Fruit fly (Drosophila melanogaster) whole organism, prepupa: ENCODE data around the gene Tektin-C.
A peak's percentile ranks its signal among the peaks of the same experiment; 100 is the strongest.

ENCODE experiments used
- Blimp-1 ChIP-seq: fragments of 200-800 bp; sonication (Bioruptor generic); optimal IDR thresholded peaks from 3 replicates; lab custom pipeline; 2017; ENCODE audit warnings: missing biosample characterization, missing genetic modification characterization, mild to moderate bottlenecking, moderate library complexity, missing genetic modification reagents
- CG10631 ChIP-seq: fragments of 200-800 bp; sonication (Bioruptor generic); optimal IDR thresholded peaks from 2 replicates; lab custom pipeline; 2016; ENCODE audit warnings: missing biosample characterization, missing genetic modification characterization
- CG10669 ChIP-seq: fragments of 200-800 bp; sonication (Bioruptor generic); optimal IDR thresholded peaks from 3 replicates; lab custom pipeline; 2018; ENCODE audit warnings: missing biosample characterization, mild to moderate bottlenecking, missing genetic modification characterization, moderate library complexity
- CG11294 ChIP-seq: fragments of 200-800 bp; sonication (Bioruptor generic); IDR thresholded peaks from 2 replicates; pipeline ENCODE4 v1.3.6; 2022; ENCODE audit warnings: missing biosample characterization, missing genetic modification characterization
- CG11762 ChIP-seq: fragments of 200-800 bp; sonication (Bioruptor generic); optimal IDR thresholded peaks from 3 replicates; lab custom pipeline; 2016; ENCODE audit warnings: missing biosample characterization, missing genetic modification characterization; ENCODE audit not compliant: insufficient read depth
- CG11902 ChIP-seq: fragments of 200-800 bp; sonication (Bioruptor generic); optimal IDR thresholded peaks from 3 replicates; lab custom pipeline; 2016; ENCODE audit warnings: missing biosample characterization, missing genetic modification characterization
- CG15336 ChIP-seq: fragments of 200-800 bp; sonication (Bioruptor generic); IDR thresholded peaks from 2 replicates; pipeline ENCODE4 v1.3.6; 2022; ENCODE audit warnings: missing biosample characterization, missing genetic modification characterization
- CG1621 ChIP-seq: fragments of 200-800 bp; sonication (Bioruptor generic); optimal IDR thresholded peaks from 3 replicates; lab custom pipeline; 2018; ENCODE audit warnings: missing biosample characterization, mild to moderate bottlenecking, missing genetic modification characterization
- CG16779 ChIP-seq: fragments of 200-800 bp; sonication (Bioruptor generic); optimal IDR thresholded peaks from 3 replicates; lab custom pipeline; 2017; ENCODE audit warnings: missing biosample characterization, mild to moderate bottlenecking, missing genetic modification characterization
- CG3032 ChIP-seq: fragments of 200-800 bp; optimal IDR thresholded peaks from 2 replicates; lab custom pipeline; 2019; ENCODE audit warnings: missing biosample characterization, mild to moderate bottlenecking, missing genetic modification characterization, moderate library complexity
- CG31627 ChIP-seq: fragments of 200-800 bp; sonication (Bioruptor generic); optimal IDR thresholded peaks from 3 replicates; lab custom pipeline; 2016; ENCODE audit warnings: missing biosample characterization, missing genetic modification characterization
- CG32006 ChIP-seq: fragments of 200-800 bp; sonication (Bioruptor generic); optimal IDR thresholded peaks from 3 replicates; lab custom pipeline; 2017; ENCODE audit warnings: missing biosample characterization, mild to moderate bottlenecking, missing genetic modification characterization
- CG34406 ChIP-seq: fragments of 200-800 bp; sonication (Bioruptor generic); optimal IDR thresholded peaks from 3 replicates; lab custom pipeline; 2016; ENCODE audit warnings: missing biosample characterization, missing genetic modification characterization
- CG3919 ChIP-seq: fragments of 200-800 bp; sonication (Bioruptor generic); optimal IDR thresholded peaks from 3 replicates; lab custom pipeline; 2016; ENCODE audit warnings: missing biosample characterization, missing genetic modification characterization
- CG4318 ChIP-seq: fragments of 200-800 bp; sonication (Bioruptor generic); optimal IDR thresholded peaks from 3 replicates; lab custom pipeline; 2017; ENCODE audit warnings: missing biosample characterization, mild to moderate bottlenecking, missing genetic modification characterization
- CG6163 ChIP-seq: fragments of 200-800 bp; sonication (Bioruptor generic); IDR thresholded peaks from 3 replicates; pipeline ENCODE4 v1.3.6; 2022; ENCODE audit warnings: missing biosample characterization, missing genetic modification characterization
- CG6276 ChIP-seq: fragments of 200-800 bp; sonication (Bioruptor generic); optimal IDR thresholded peaks from 2 replicates; lab custom pipeline; 2017; ENCODE audit warnings: missing biosample characterization, mild to moderate bottlenecking, missing genetic modification characterization
- CG6808 ChIP-seq: fragments of 200-800 bp; sonication (Bioruptor generic); optimal IDR thresholded peaks from 3 replicates; lab custom pipeline; 2017; ENCODE audit warnings: missing biosample characterization, missing genetic modification characterization, mild to moderate bottlenecking, moderate library complexity, missing genetic modification reagents
- CG6854 ChIP-seq: fragments of 200-800 bp; sonication (Bioruptor generic); optimal IDR thresholded peaks from 2 replicates; lab custom pipeline; 2017; ENCODE audit warnings: missing biosample characterization, mild to moderate bottlenecking, missing genetic modification characterization
- CG7368 ChIP-seq: fragments of 200-800 bp; sonication (Bioruptor generic); optimal IDR thresholded peaks from 3 replicates; lab custom pipeline; 2016; ENCODE audit warnings: missing biosample characterization, missing genetic modification characterization
- CG8119 ChIP-seq: fragments of 200-800 bp; sonication (Bioruptor generic); IDR thresholded peaks from 3 replicates; pipeline ENCODE4 v1.3.6; 2022; ENCODE audit warnings: missing biosample characterization, missing genetic modification characterization
- CG8319 ChIP-seq: fragments of 200-800 bp; sonication (Bioruptor generic); optimal IDR thresholded peaks from 3 replicates; lab custom pipeline; 2016; ENCODE audit warnings: missing biosample characterization, missing genetic modification characterization
- CG8632 ChIP-seq: fragments of 200-800 bp; sonication (Bioruptor generic); optimal IDR thresholded peaks from 3 replicates; lab custom pipeline; 2016; ENCODE audit warnings: missing biosample characterization, missing genetic modification characterization
- Eip75B ChIP-seq: fragments of 200-800 bp; sonication (Bioruptor generic); optimal IDR thresholded peaks from 3 replicates; lab custom pipeline; 2016; ENCODE audit warnings: missing biosample characterization, missing genetic modification characterization
- Eip93F ChIP-seq: fragments of 200-800 bp; sonication (Bioruptor generic); optimal IDR thresholded peaks from 2 replicates; lab custom pipeline; 2016; ENCODE audit warnings: missing biosample characterization, mild to moderate bottlenecking, missing genetic modification characterization
- Ets96B ChIP-seq: fragments of 200-800 bp; optimal IDR thresholded peaks from 2 replicates; lab custom pipeline; 2019; ENCODE audit warnings: missing biosample characterization, mild to moderate bottlenecking, missing genetic modification characterization, moderate library complexity
- Gug ChIP-seq: fragments of 200-800 bp; sonication (Bioruptor generic); IDR thresholded peaks from 2 replicates; pipeline ENCODE4 v1.3.6; 2022; ENCODE audit warnings: missing biosample characterization, missing genetic modification characterization
- Hr38 ChIP-seq: sonication (Bioruptor generic); optimal IDR thresholded peaks from 2 replicates; lab custom pipeline; 2016; ENCODE audit warnings: missing biosample characterization, missing genetic modification characterization
- Hr39 ChIP-seq: fragments of 200-800 bp; sonication (Bioruptor generic); optimal IDR thresholded peaks from 2 replicates; lab custom pipeline; 2016; ENCODE audit warnings: missing biosample characterization, missing genetic modification characterization
- Hr4 ChIP-seq: fragments of 200-800 bp; sonication (Bioruptor generic); optimal IDR thresholded peaks from 3 replicates; lab custom pipeline; 2016; ENCODE audit warnings: missing biosample characterization, missing genetic modification characterization
- Lpt ChIP-seq: fragments of 200-800 bp; sonication (Bioruptor generic); optimal IDR thresholded peaks from 3 replicates; lab custom pipeline; 2016; ENCODE audit warnings: missing biosample characterization, missing genetic modification characterization
- Met ChIP-seq: fragments of 200-800 bp; sonication (Bioruptor generic); optimal IDR thresholded peaks from 3 replicates; lab custom pipeline; 2016; ENCODE audit warnings: missing biosample characterization, missing genetic modification characterization
- OdsH ChIP-seq: fragments of 200-800 bp; sonication (Bioruptor generic); optimal IDR thresholded peaks from 3 replicates; lab custom pipeline; 2016; ENCODE audit warnings: missing biosample characterization, missing genetic modification characterization
- Smox ChIP-seq: fragments of 200-800 bp; sonication (Bioruptor generic); optimal IDR thresholded peaks from 3 replicates; lab custom pipeline; 2016; ENCODE audit warnings: missing biosample characterization, missing genetic modification characterization
- Sox102F ChIP-seq: fragments of 200-800 bp; sonication (Bioruptor generic); optimal IDR thresholded peaks from 2 replicates; lab custom pipeline; 2016; ENCODE audit warnings: missing biosample characterization, mild to moderate bottlenecking, missing genetic modification characterization
- Sox14 ChIP-seq: fragments of 200-800 bp; sonication (Bioruptor generic); optimal IDR thresholded peaks from 3 replicates; lab custom pipeline; 2016; ENCODE audit warnings: missing biosample characterization, missing genetic modification characterization
- achi ChIP-seq: fragments of 200-800 bp; sonication (Bioruptor generic); optimal IDR thresholded peaks from 3 replicates; lab custom pipeline; 2016; ENCODE audit warnings: missing biosample characterization, missing genetic modification characterization
- acj6 ChIP-seq: fragments of 200-800 bp; sonication (Bioruptor generic); optimal IDR thresholded peaks from 3 replicates; lab custom pipeline; 2016; ENCODE audit warnings: missing biosample characterization, missing genetic modification characterization
- cyc ChIP-seq: fragments of 200-800 bp; sonication (Bioruptor generic); optimal IDR thresholded peaks from 3 replicates; lab custom pipeline; 2016; ENCODE audit warnings: missing biosample characterization, missing genetic modification characterization
- dac ChIP-seq: fragments of 200-800 bp; sonication (Bioruptor generic); optimal IDR thresholded peaks from 2 replicates; lab custom pipeline; 2017; ENCODE audit warnings: missing biosample characterization, mild to moderate bottlenecking, missing genetic modification characterization
- dsx ChIP-seq: fragments of 200-800 bp; optimal IDR thresholded peaks from 3 replicates; lab custom pipeline; 2019; ENCODE audit warnings: missing biosample characterization, mild to moderate bottlenecking, missing genetic modification characterization, moderate library complexity; ENCODE audit not compliant: poor library complexity, severe bottlenecking
- esn ChIP-seq: fragments of 200-800 bp; sonication (Bioruptor generic); optimal IDR thresholded peaks from 2 replicates; lab custom pipeline; 2016; ENCODE audit warnings: missing biosample characterization, mild to moderate bottlenecking, missing genetic modification characterization, moderate library complexity
- fd59A ChIP-seq: fragments of 200-800 bp; sonication (Bioruptor generic); optimal IDR thresholded peaks from 2 replicates; lab custom pipeline; 2017; ENCODE audit warnings: missing biosample characterization, mild to moderate bottlenecking, missing genetic modification characterization, missing genetic modification reagents
- fd85E ChIP-seq: fragments of 200-800 bp; sonication (Bioruptor generic); optimal IDR thresholded peaks from 3 replicates; lab custom pipeline; 2016; ENCODE audit warnings: missing biosample characterization, missing genetic modification characterization
- lz ChIP-seq: fragments of 200-800 bp; sonication (Bioruptor generic); optimal IDR thresholded peaks from 3 replicates; lab custom pipeline; 2016; ENCODE audit warnings: missing biosample characterization, missing genetic modification characterization
- net ChIP-seq: fragments of 200-800 bp; sonication (Bioruptor generic); optimal IDR thresholded peaks from 3 replicates; lab custom pipeline; 2016; ENCODE audit warnings: missing biosample characterization, missing genetic modification characterization
- pdm3 ChIP-seq: fragments of 200-800 bp; sonication (Bioruptor generic); optimal IDR thresholded peaks from 3 replicates; lab custom pipeline; 2016; ENCODE audit warnings: missing biosample characterization, missing genetic modification characterization
- salr ChIP-seq, 2 experiments: fragments of 200-800 bp; sonication (Bioruptor generic); optimal IDR thresholded peaks; 3 replicates each; lab custom pipeline; 2016 to 2018; ENCODE audit warnings: missing biosample characterization in 2 of 2, missing genetic modification characterization in 2 of 2, mild to moderate bottlenecking in 1 of 2
- spab ChIP-seq: fragments of 200-800 bp; sonication (Bioruptor generic); optimal IDR thresholded peaks from 2 replicates; lab custom pipeline; 2017; ENCODE audit warnings: missing biosample characterization, mild to moderate bottlenecking, missing genetic modification characterization, missing genetic modification reagents
- ss ChIP-seq, 2 experiments: fragments of 200-800 bp; sonication (Bioruptor generic); optimal IDR thresholded peaks; 2 replicates in 1 of 2; 3 replicates in 1 of 2; lab custom pipeline; 2017 to 2018; ENCODE audit warnings: mild to moderate bottlenecking in 2 of 2, missing biosample characterization in 2 of 2, missing genetic modification characterization in 2 of 2, moderate library complexity in 1 of 2
- svp ChIP-seq: fragments of 200-800 bp; sonication (Bioruptor generic); peaks from one replicate; lab custom pipeline; 2016; ENCODE audit warnings: missing biosample characterization, missing genetic modification characterization
- topi ChIP-seq: fragments of 200-800 bp; sonication (Bioruptor generic); optimal IDR thresholded peaks from 3 replicates; lab custom pipeline; 2016; ENCODE audit warnings: missing biosample characterization, missing genetic modification characterization
- vri ChIP-seq: fragments of 200-800 bp; sonication (Bioruptor generic); optimal IDR thresholded peaks from 3 replicates; lab custom pipeline; 2016; ENCODE audit warnings: missing biosample characterization, mild to moderate bottlenecking, missing genetic modification characterization

Tektin-C gene

dm6 chr3L:5825483-5825882 is 29.1 kb upstream of the Tektin-C start:
- TF ChIP-seq Met (GFP tag; lab: Kevin White, UChicago): no peak
- TF ChIP-seq CG1621 (tag; lab: Kevin White, UChicago): no peak
- TF ChIP-seq Sox102F (GFP tag; lab: Kevin White, UChicago): no peak
- TF ChIP-seq CG10631 (GFP tag; lab: Kevin White, UChicago): no peak
- peak; percentile 28 for TF ChIP-seq acj6 (GFP tag; lab: Kevin White, UChicago)
- no peak for TF ChIP-seq vri
- TF ChIP-seq CG8119 (GFP tag; lab: Robert Waterston, UW): no peak
- no peak for TF ChIP-seq dac (GFP tag; lab: Kevin White, UChicago)
- no peak for TF ChIP-seq cyc
- no peak for TF ChIP-seq CG16779 (tag; lab: Kevin White, UChicago)
- TF ChIP-seq ss (GFP tag; optimal IDR thresholded peaks at IDR 0.05; lab: Kevin White, UChicago): no peak
- no peak for TF ChIP-seq Eip75B (GFP tag; lab: Kevin White, UChicago)
- peak; percentile 9 for TF ChIP-seq CG10669 (GFP tag; lab: Kevin White, UChicago)
- TF ChIP-seq topi (GFP tag; lab: Kevin White, UChicago): no peak
- no peak for TF ChIP-seq OdsH
- TF ChIP-seq CG31627: no peak
- no peak for TF ChIP-seq esn (GFP tag; lab: Kevin White, UChicago)
- TF ChIP-seq CG34406 (GFP tag; lab: Kevin White, UChicago): peak; percentile 7
- TF ChIP-seq CG6163 (GFP tag; lab: Robert Waterston, UW): 0 out of 3 replicates have a peak, but pooled peaks have one; percentile 12
- no peak for TF ChIP-seq Smox (GFP tag; lab: Kevin White, UChicago)
- no peak for TF ChIP-seq pdm3 (GFP tag; lab: Kevin White, UChicago)
- TF ChIP-seq CG11294 (GFP tag; lab: Robert Waterston, UW): no peak
- peak; percentile 2 for TF ChIP-seq CG32006 (GFP tag; lab: Kevin White, UChicago)
- TF ChIP-seq CG8632: no peak
- TF ChIP-seq CG3032 (tag; lab: Kevin White, UChicago): peak; percentile 36
- no peak for TF ChIP-seq CG3919 (GFP tag; lab: Kevin White, UChicago)
- no peak for TF ChIP-seq CG8319
- no peak for TF ChIP-seq CG6276 (GFP tag; lab: Kevin White, UChicago)
- TF ChIP-seq CG7368: no peak
- no peak for TF ChIP-seq lz (GFP tag; lab: Kevin White, UChicago)
- TF ChIP-seq achi (GFP tag; lab: Kevin White, UChicago): no peak
- no peak for TF ChIP-seq CG15336
- TF ChIP-seq CG11902 (GFP tag; lab: Kevin White, UChicago): no peak
- peak; percentile 19 for TF ChIP-seq fd59A (GFP tag; lab: Kevin White, UChicago)
- no peak for TF ChIP-seq Lpt (GFP tag; lab: Kevin White, UChicago)
- TF ChIP-seq Hr38 (GFP tag; lab: Kevin White, UChicago): no peak
- no peak for TF ChIP-seq Blimp-1 (GFP tag; lab: Kevin White, UChicago)
- TF ChIP-seq Ets96B (tag; lab: Kevin White, UChicago): peak; percentile 5
- no peak for TF ChIP-seq Gug (GFP tag; lab: Robert Waterston, UW)
- TF ChIP-seq Eip93F: no peak
- TF ChIP-seq CG6808 (GFP tag; lab: Kevin White, UChicago): no peak
- no peak for TF ChIP-seq svp (GFP tag; lab: Kevin White, UChicago)
- TF ChIP-seq Hr4: no peak
- no peak for TF ChIP-seq salr (GFP tag; optimal IDR thresholded peaks at IDR 0.05; lab: Kevin White, UChicago)
- no peak for TF ChIP-seq CG11762
- no peak for TF ChIP-seq CG6854 (GFP tag; lab: Kevin White, UChicago)
- TF ChIP-seq net (GFP tag; lab: Kevin White, UChicago): no peak
- TF ChIP-seq Hr39 (GFP tag; lab: Kevin White, UChicago): no peak
- TF ChIP-seq fd85E (GFP tag; lab: Kevin White, UChicago): no peak
- TF ChIP-seq spab: peak; percentile 12
- no peak for TF ChIP-seq CG4318 (GFP tag; lab: Kevin White, UChicago)
- TF ChIP-seq Sox14 (GFP tag; lab: Kevin White, UChicago): no peak
- TF ChIP-seq dsx (GFP tag; lab: Kevin White, UChicago): no peak
